Worm (Caenorhabditis elegans): ENCODE measurements around the gene F10G7.12.

The F10G7.12 gene

DNA sequence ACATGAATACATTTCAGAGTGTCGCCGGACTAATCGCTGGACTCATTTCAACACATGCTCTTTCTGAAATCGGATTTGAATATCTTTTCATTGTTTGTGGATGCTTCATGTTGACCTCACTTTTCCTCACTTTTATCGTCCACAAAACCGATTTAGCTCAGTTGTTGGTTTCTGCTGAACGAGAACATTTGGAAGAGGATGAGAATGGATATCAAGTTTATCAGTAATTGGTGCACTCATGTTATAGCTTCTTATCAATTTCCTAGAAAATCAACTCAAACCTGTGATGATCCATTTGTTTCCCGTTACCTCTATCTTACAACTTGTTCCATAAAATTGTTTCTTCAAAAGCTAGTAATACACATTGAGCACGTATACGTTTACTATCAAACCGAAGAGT is 6.5 kb downstream of the F10G7.12 start (continued):
- TF ChIP-seq hlh-30 (tag; optimal IDR thresholded peaks at IDR 0.05; ENCODE audit: insufficient read depth): no peak
- no peak for TF ChIP-seq tag-97 (GFP tag; IDR thresholded peaks at IDR 0.05)
- no peak for TF ChIP-seq nhr-42 (GFP tag; IDR thresholded peaks at IDR 0.05)
- no peak for TF ChIP-seq dmd-8 (GFP tag; IDR thresholded peaks at IDR 0.05)
- no peak for TF ChIP-seq rbr-2 (tag; optimal IDR thresholded peaks at IDR 0.05)
- TF ChIP-seq spr-1 (tag; optimal IDR thresholded peaks at IDR 0.05): no peak
- no peak for TF ChIP-seq D1046.2 (GFP tag; IDR thresholded peaks at IDR 0.05)
- TF ChIP-seq lin-15B (tag; optimal IDR thresholded peaks at IDR 0.05): no peak
- TF ChIP-seq aha-1 (tag): peak; percentile 60
- TF ChIP-seq php-3 (GFP tag; IDR thresholded peaks at IDR 0.05): no peak
- no peak for TF ChIP-seq saeg-2 (GFP tag; IDR thresholded peaks at IDR 0.05)
- TF ChIP-seq mep-1 (tag; optimal IDR thresholded peaks at IDR 0.05): no peak
- no peak for TF ChIP-seq fos-1 (tag; optimal IDR thresholded peaks at IDR 0.05)
- peak; percentile 7 for TF ChIP-seq mes-2 (tag; optimal IDR thresholded peaks at IDR 0.05; ENCODE audit: poor library complexity, severe bottlenecking)
- 0 out of 2 replicates have a peak, but pooled peaks have one; percentile 62 for TF ChIP-seq Y105C5A.15 (GFP tag; IDR thresholded peaks at IDR 0.05)
- peak; percentile 56 for TF ChIP-seq lin-38 (GFP tag; IDR thresholded peaks at IDR 0.05)

DNA sequence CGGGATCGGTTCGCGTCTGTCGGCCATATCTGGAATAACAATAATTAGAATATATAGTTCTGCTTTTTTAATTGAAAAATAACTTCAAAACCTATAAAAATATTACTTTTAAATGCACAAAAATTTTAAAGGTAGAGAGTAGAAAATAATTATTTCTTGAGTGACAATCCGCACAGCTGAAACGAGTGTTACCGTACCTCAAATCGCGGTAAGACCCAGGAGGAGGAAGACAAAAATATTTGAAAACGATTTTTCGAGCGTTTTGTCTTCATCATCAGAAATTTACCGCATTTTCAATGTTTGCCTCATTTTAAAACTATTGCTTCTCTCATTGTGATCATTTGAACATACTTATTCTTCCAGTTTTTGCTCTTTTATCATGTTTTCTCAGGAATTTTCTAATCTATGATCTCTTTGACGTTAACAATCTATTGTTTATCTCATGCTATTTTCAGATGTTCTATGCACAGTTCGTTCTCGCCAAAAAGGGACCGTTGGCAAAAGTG is 8.7 kb downstream of the F10G7.12 start, which contains the start of the genes rpn-5 and scc-1:
TSS of gene rpn-5 (minus strand) at position 162 of the 506 bp plus-strand sequence.
TSS of gene scc-1 (plus strand) at position 456 of the 506 bp plus-strand sequence.
- peak in 1 of 2 experiments; percentile 22 for TF ChIP-seq hif-1 (tag; optimal IDR thresholded peaks at IDR 0.05)
- no peak for TF ChIP-seq F10B5.3 (tag; optimal IDR thresholded peaks at IDR 0.05)
- TF ChIP-seq ZK546.5 (tag; optimal IDR thresholded peaks at IDR 0.05): peak in 1 of 2 experiments; percentile 36
- no peak for TF ChIP-seq mxl-2 (GFP tag; conservative IDR thresholded peaks at IDR 0.05)
- peak; percentile 63 for TF ChIP-seq hlh-30 (tag; optimal IDR thresholded peaks at IDR 0.05; ENCODE audit: insufficient read depth)
- TF ChIP-seq dve-1 (tag; optimal IDR thresholded peaks at IDR 0.05; ENCODE audit: insufficient read depth): peak; percentile 48
- TF ChIP-seq F37D6.2 (tag; optimal IDR thresholded peaks at IDR 0.05): no peak
- TF ChIP-seq gei-8 (GFP tag; optimal IDR thresholded peaks at IDR 0.05): no peak
- peak; percentile 67 for TF ChIP-seq mep-1 (tag; optimal IDR thresholded peaks at IDR 0.05)
- TF ChIP-seq Y5F2A.4 (GFP tag; optimal IDR thresholded peaks at IDR 0.05): no peak
- TF ChIP-seq nhr-111 (GFP tag; optimal IDR thresholded peaks at IDR 0.05): no peak
- TF ChIP-seq unc-39 (tag; optimal IDR thresholded peaks at IDR 0.05): no peak
- TF ChIP-seq php-3 (GFP tag; IDR thresholded peaks at IDR 0.05): no peak
- TF ChIP-seq Y75B8A.6 (GFP tag; IDR thresholded peaks at IDR 0.05): no peak
- TF ChIP-seq saeg-2 (GFP tag; IDR thresholded peaks at IDR 0.05): no peak
- TF ChIP-seq mxl-3 (GFP tag; optimal IDR thresholded peaks at IDR 0.05): no peak
- TF ChIP-seq rbr-2 (tag; optimal IDR thresholded peaks at IDR 0.05): peak; percentile 33
- TF ChIP-seq mdt-29 (GFP tag; IDR thresholded peaks at IDR 0.05): no peak
- peak; percentile 53 for TF ChIP-seq nhr-6 (tag; optimal IDR thresholded peaks at IDR 0.05)
- TF ChIP-seq daf-16 (GFP tag; optimal IDR thresholded peaks at IDR 0.05): no peak
- TF ChIP-seq daf-16 (tag; optimal IDR thresholded peaks at IDR 0.05): peak; percentile 62
- no peak for TF ChIP-seq fos-1 (tag; optimal IDR thresholded peaks at IDR 0.05)
- peak; percentile 31 for TF ChIP-seq nhr-28 (tag; optimal IDR thresholded peaks at IDR 0.05)
- no peak for TF ChIP-seq cey-2 (tag; optimal IDR thresholded peaks at IDR 0.05; ENCODE audit: borderline replicate concordance, insufficient read depth)
- TF ChIP-seq ceh-20 (GFP tag; IDR thresholded peaks at IDR 0.05): no peak
- no peak for TF ChIP-seq vab-7 (GFP tag; IDR thresholded peaks at IDR 0.05)
- no peak for TF ChIP-seq dmd-9 (GFP tag; IDR thresholded peaks at IDR 0.05)
- no peak for TF ChIP-seq daf-12 (tag; optimal IDR thresholded peaks at IDR 0.05)
- TF ChIP-seq nhr-102 (tag; optimal IDR thresholded peaks at IDR 0.05): peak; percentile 14
- TF ChIP-seq lin-13 (GFP tag; optimal IDR thresholded peaks at IDR 0.05): peak; percentile 46
- TF ChIP-seq dmd-8 (GFP tag; IDR thresholded peaks at IDR 0.05): no peak
- TF ChIP-seq lsy-2 (tag; optimal IDR thresholded peaks at IDR 0.05): peak; percentile 94 to 99
- TF ChIP-seq lin-38 (GFP tag; IDR thresholded peaks at IDR 0.05): peak; percentile 71
- no peak for TF ChIP-seq aha-1 (tag)
- peak; percentile 98 for TF ChIP-seq D1046.2 (GFP tag; IDR thresholded peaks at IDR 0.05)
- no peak for TF ChIP-seq Y105C5A.15 (GFP tag; IDR thresholded peaks at IDR 0.05)
- TF ChIP-seq unc-62 (GFP tag; optimal IDR thresholded peaks at IDR 0.05 in 1 of 2): peak in 1 of 2 experiments; percentile 83
- TF ChIP-seq unc-62 (tag; optimal IDR thresholded peaks at IDR 0.05): no peak
- no peak for TF ChIP-seq zip-2 (tag; optimal IDR thresholded peaks at IDR 0.05)
- no peak for TF ChIP-seq attf-4 (tag; optimal IDR thresholded peaks at IDR 0.05)
- TF ChIP-seq tag-97 (GFP tag; IDR thresholded peaks at IDR 0.05): no peak
- no peak for TF ChIP-seq madf-5 (GFP tag; IDR thresholded peaks at IDR 0.05)
- peak; percentile 25 for TF ChIP-seq duxl-1 (tag; optimal IDR thresholded peaks at IDR 0.05; ENCODE audit: poor library complexity)
- TF ChIP-seq nhr-11 (tag; optimal IDR thresholded peaks at IDR 0.05): peak; percentile 54

All from whole organism, L4 larva.